Fruit fly (Drosophila melanogaster): ENCODE data around the gene dsh.
A peak's percentile ranks its signal among the peaks of the same experiment; 100 is the strongest.

dsh gene

dm6 chrX:11338973-11339867 lies 16.5 kb upstream of the dsh start (continued):
- peak; percentile 6 for TF ChIP-seq cato (GFP tag; optimal IDR thresholded peaks at IDR 0.05; ENCODE audit: borderline replicate concordance)
- no peak for TF ChIP-seq cad (GFP tag; optimal IDR thresholded peaks at IDR 0.05)
- no peak for TF ChIP-seq CrebB (tag; optimal IDR thresholded peaks at IDR 0.05)
- peak; percentile 35 for TF ChIP-seq abd-A (tag; optimal IDR thresholded peaks at IDR 0.05)
- TF ChIP-seq dmrt11E (tag; optimal IDR thresholded peaks at IDR 0.05): no peak
- TF ChIP-seq vvl (GFP tag; IDR thresholded peaks at IDR 0.05): peak; percentile 29; the same call in 1 of the 2 replicates
- TF ChIP-seq esg (GFP tag; conservative IDR thresholded peaks at IDR 0.05): peak; percentile 27; the same call in 1 of the 2 replicates
- no peak for TF ChIP-seq Mrtf (GFP tag; IDR thresholded peaks at IDR 0.05)
- no peak for TF ChIP-seq CG31224 (GFP tag; IDR thresholded peaks at IDR 0.05)
- TF ChIP-seq CG7963 (GFP tag; IDR thresholded peaks at IDR 0.05; ENCODE audit: partially characterized antibody): peak; percentile 73
- TF ChIP-seq CG13123 (GFP tag; optimal IDR thresholded peaks at IDR 0.05): peak; percentile 45
- peak; percentile 75 for TF ChIP-seq CG2120 (GFP tag; optimal IDR thresholded peaks at IDR 0.05)
- TF ChIP-seq lilli (GFP tag; optimal IDR thresholded peaks at IDR 0.05): peak; percentile 75
- peak; percentile 89 for TF ChIP-seq kah (GFP tag; optimal IDR thresholded peaks at IDR 0.05)
- 0 out of 3 replicates have a peak, but pooled peaks have one; percentile 27 for TF ChIP-seq CG2889 (GFP tag; IDR thresholded peaks at IDR 0.05)
- no peak for TF ChIP-seq stc (GFP tag; IDR thresholded peaks at IDR 0.05)
- TF ChIP-seq onecut (GFP tag; IDR thresholded peaks at IDR 0.05): peak; percentile 99
- peak; percentile 55; the same call in 1 of the 2 replicates for TF ChIP-seq NFAT (GFP tag; IDR thresholded peaks at IDR 0.05)
- TF ChIP-seq CG12155 (GFP tag; optimal IDR thresholded peaks at IDR 0.05): peak; percentile 45
- TF ChIP-seq CG14050 (GFP tag; IDR thresholded peaks at IDR 0.05): no peak
- TF ChIP-seq CG14860 (GFP tag; IDR thresholded peaks at IDR 0.05; ENCODE audit: partially characterized antibody): peak; percentile 87
- no peak for TF ChIP-seq h (optimal IDR thresholded peaks at IDR 0.05)
- no peak for TF ChIP-seq tup (GFP tag; optimal IDR thresholded peaks at IDR 0.05)
- TF ChIP-seq ems (GFP tag; optimal IDR thresholded peaks at IDR 0.05): no peak
- peak; percentile 51; the same call in 1 of the 2 replicates for TF ChIP-seq CG11247 (GFP tag; IDR thresholded peaks at IDR 0.05)
- no peak for TF ChIP-seq CG14965 (GFP tag; optimal IDR thresholded peaks at IDR 0.05; ENCODE audit: borderline replicate concordance)
- no peak for TF ChIP-seq Nf-YB (GFP tag; optimal IDR thresholded peaks at IDR 0.05)
- no peak for TF ChIP-seq repo (GFP tag; optimal IDR thresholded peaks at IDR 0.05)
- TF ChIP-seq CG33213 (GFP tag; optimal IDR thresholded peaks at IDR 0.05): peak; percentile 40
- peak; percentile 1 for TF ChIP-seq CG3838 (GFP tag; optimal IDR thresholded peaks at IDR 0.05)
- no peak for TF ChIP-seq CG11723 (GFP tag; optimal IDR thresholded peaks at IDR 0.05)
- no peak for TF ChIP-seq ken (GFP tag; IDR thresholded peaks at IDR 0.05)
- TF ChIP-seq CG11504 (tag; optimal IDR thresholded peaks at IDR 0.05): peak; percentile 48
- TF ChIP-seq D19B (GFP tag; optimal IDR thresholded peaks at IDR 0.05): no peak
- TF ChIP-seq CG4730 (GFP tag; IDR thresholded peaks at IDR 0.05): no peak
- TF ChIP-seq fu2 (GFP tag; optimal IDR thresholded peaks at IDR 0.05): peak; percentile 8
- no peak for TF ChIP-seq CG33557 (GFP tag; optimal IDR thresholded peaks at IDR 0.05)
- TF ChIP-seq fd3F (GFP tag; optimal IDR thresholded peaks at IDR 0.05): peak; percentile 16
- TF ChIP-seq CG13775 (GFP tag; optimal IDR thresholded peaks at IDR 0.05): peak; percentile 40
- peak; percentile 73 for TF ChIP-seq CG12659 (GFP tag; optimal IDR thresholded peaks at IDR 0.05)
- no peak for TF ChIP-seq CG3065 (GFP tag; optimal IDR thresholded peaks at IDR 0.05)
- TF ChIP-seq CG18476 (GFP tag; optimal IDR thresholded peaks at IDR 0.05): no peak
- no peak for TF ChIP-seq jing (GFP tag; optimal IDR thresholded peaks at IDR 0.05)
- peak; percentile 31 for TF ChIP-seq gem (tag; optimal IDR thresholded peaks at IDR 0.05)
- TF ChIP-seq CG1529 (GFP tag; optimal IDR thresholded peaks at IDR 0.05): no peak
- TF ChIP-seq CG7372 (GFP tag; IDR thresholded peaks at IDR 0.05): 0 out of 2 replicates have a peak, but pooled peaks have one; percentile 39
- TF ChIP-seq eyg (GFP tag; optimal IDR thresholded peaks at IDR 0.05): no peak
- peak; percentile 61 for TF ChIP-seq ato (GFP tag; IDR thresholded peaks at IDR 0.05; ENCODE audit: partially characterized antibody)
- TF ChIP-seq Gsc (GFP tag; IDR thresholded peaks at IDR 0.05): no peak

Measured in whole organism, embryonic.